Fruit fly (Drosophila melanogaster): ENCODE data around the gene Cyp12a4.

DNA sequence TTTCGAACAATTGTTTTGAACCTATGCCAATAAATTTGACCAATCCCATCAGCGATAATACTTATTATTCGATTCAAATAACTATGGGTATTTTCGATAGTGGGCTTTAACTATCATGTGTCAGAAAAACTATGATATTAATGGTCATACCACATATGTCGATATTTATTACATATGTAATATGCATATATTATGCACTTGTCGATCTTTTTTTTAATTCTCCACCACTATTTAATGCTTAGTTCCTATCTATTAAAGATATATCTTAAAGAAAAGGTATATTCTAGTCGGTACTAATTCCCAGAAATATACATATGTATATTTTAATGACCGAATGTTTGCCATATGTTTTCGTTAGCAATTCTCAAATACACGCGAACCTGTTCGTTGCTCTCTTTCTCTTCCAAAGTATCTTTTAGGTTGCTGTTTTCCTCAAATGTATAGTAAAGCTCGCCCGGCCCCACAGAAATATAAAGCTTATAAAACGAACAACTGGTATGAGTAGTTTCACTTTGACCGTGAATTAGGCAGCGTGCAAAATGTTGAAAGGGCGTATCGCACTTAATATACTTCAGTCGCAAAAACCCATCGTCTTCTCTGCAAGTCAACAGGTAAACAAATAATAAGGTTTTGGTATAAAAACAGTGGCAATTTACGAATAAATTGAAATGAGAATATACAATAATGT is 2.7 kb upstream of the Cyp12a4 start, which contains the start of gene Cyp12a5:
- TF ChIP-seq CG8478 (optimal IDR thresholded peaks at IDR 0.05) (no peak), psq (optimal IDR thresholded peaks at IDR 0.05) (no peak), pan (optimal IDR thresholded peaks at IDR 0.05) (no peak)

Data from whole organism.